Worm (Caenorhabditis elegans) whole organism, L2 larva: ENCODE data around the gene rft-2.

Source experiments
- egl-27 ChIP-seq: sonication (generic microtip); optimal IDR thresholded peaks from 3 replicates; lab custom pipeline; 2017; ENCODE audit warnings: missing biosample characterization, missing genetic modification reagents, missing genetic modification characterization
- nhr-23 ChIP-seq: fragments of 150-350 bp; optimal IDR thresholded peaks from 2 replicates; lab custom pipeline; 2014; ENCODE audit warnings: missing biosample characterization, missing genetic modification reagents, missing genetic modification characterization

ce11 chrV:4411714-4412113 is 38.6 kb downstream of the rft-2 start, which contains the start of gene Y47D7A.17:
- TF ChIP-seq nhr-23 (tag; lab: Kevin White, UChicago) (no peak), egl-27 (tag; lab: Kevin White, UChicago) (no peak)
